Fruit fly (Drosophila melanogaster) Kc167 (cell line): ENCODE measurements around the gene CG8562.

ENCODE experiments used
- Myc ChIP-seq: fragments of >200 bp; optimal IDR thresholded peaks from 2 replicates; lab custom pipeline; 2017; ENCODE audit warnings: missing external identifiers
- Sin3A ChIP-seq: fragments of >200 bp; optimal IDR thresholded peaks from 2 replicates; lab custom pipeline; 2018; ENCODE audit warnings: missing external identifiers
- h ChIP-seq: fragments of >200 bp; optimal IDR thresholded peaks from 3 replicates; lab custom pipeline; 2018; ENCODE audit warnings: missing external identifiers
- insv ChIP-seq: fragments of >200 bp; optimal IDR thresholded peaks from 3 replicates; lab custom pipeline; 2018; ENCODE audit warnings: missing external identifiers
- psq ChIP-seq: fragments of >200 bp; optimal IDR thresholded peaks from 2 replicates; lab custom pipeline; 2017; ENCODE audit warnings: missing external identifiers
- ttk ChIP-seq: sonication (Bioruptor generic); optimal IDR thresholded peaks from 2 replicates; lab custom pipeline; 2017; ENCODE audit warnings: missing external identifiers

The CG8562 gene

dm6 chr3L:7370231-7370882, 27.7 kb upstream of the CG8562 start:
- TF ChIP-seq ttk (lab: Kevin White, UChicago) (no peak), psq (no peak), Myc (lab: Kevin White, UChicago) (no peak), h (lab: Kevin White, UChicago) (no peak), Sin3A (no peak), insv (lab: Kevin White, UChicago) (no peak)

dm6 chr3L:7371290-7371689, 26.8 kb upstream of the CG8562 start:
- TF ChIP-seq insv (lab: Kevin White, UChicago) (no peak), h (lab: Kevin White, UChicago) (no peak), psq (no peak), ttk (lab: Kevin White, UChicago) (no peak), Sin3A (no peak), Myc (lab: Kevin White, UChicago) (no peak)

DNA sequence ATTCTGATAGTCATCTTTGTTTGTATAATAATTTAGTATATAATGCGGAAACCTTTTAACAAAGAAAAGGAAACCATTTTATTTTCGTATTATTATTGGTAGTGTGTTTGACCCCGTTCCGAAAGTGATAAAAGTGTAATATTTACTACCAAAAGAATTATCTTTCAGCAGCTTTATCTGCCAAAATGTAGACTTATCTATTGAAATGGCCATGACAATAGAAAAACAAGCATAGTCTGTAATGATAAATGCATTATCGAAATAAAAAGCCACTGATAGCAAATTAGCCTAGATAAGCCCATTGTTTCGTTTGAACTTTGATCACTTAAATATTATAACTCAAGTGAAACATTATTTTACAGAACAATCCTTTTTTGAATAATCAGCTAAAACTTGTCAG, 21.9 kb upstream of the CG8562 start:
- no peak for TF ChIP-seq Sin3A
- TF ChIP-seq Myc (lab: Kevin White, UChicago): no peak
- TF ChIP-seq h (lab: Kevin White, UChicago): no peak
- TF ChIP-seq ttk (lab: Kevin White, UChicago): no peak
- TF ChIP-seq insv (lab: Kevin White, UChicago): no peak
- TF ChIP-seq psq: no peak

DNA sequence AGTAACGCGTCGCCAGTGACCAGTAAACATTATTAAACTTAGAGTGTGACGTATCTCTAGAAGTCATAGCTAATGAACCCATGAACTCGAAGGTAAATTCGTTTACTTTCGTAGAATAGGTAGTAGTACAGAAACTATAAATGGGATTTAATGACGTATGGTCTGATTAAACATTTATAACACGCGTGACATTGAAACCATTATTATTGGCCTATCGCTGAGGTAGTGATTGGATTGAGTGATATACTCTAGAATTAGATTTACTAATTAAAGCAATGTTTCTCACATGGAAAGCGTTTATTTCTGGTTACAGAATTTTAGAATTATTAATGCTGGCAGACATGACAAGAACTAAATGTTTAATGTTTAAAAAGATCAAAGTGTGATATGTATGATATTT, 21.3 kb upstream of the CG8562 start:
- TF ChIP-seq psq (no peak), insv (lab: Kevin White, UChicago) (no peak), Sin3A (no peak), ttk (lab: Kevin White, UChicago) (no peak), h (lab: Kevin White, UChicago) (no peak), Myc (lab: Kevin White, UChicago) (no peak)

DNA sequence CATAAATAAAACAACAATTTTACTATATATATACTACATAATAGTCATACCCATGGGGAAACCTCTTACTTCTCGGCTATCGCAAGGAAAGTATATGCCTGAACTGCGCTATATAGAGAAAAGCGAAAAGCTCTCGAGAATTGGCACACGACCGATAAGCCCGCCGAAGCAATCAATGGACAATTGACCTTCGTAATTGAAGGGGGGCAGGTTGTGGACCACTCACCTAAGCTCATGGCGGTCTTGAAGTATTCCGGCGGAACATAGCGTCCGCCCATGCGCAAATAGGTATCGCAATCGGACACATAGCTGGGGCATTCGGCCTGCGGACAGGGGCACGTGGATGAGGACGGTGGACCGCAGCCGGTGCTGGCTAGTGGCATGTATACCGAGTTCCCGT, 17.7 kb upstream of the CG8562 start:
- TF ChIP-seq h (lab: Kevin White, UChicago) (no peak), psq (no peak), insv (lab: Kevin White, UChicago) (no peak), Sin3A (no peak), Myc (lab: Kevin White, UChicago) (no peak), ttk (lab: Kevin White, UChicago) (no peak)

DNA sequence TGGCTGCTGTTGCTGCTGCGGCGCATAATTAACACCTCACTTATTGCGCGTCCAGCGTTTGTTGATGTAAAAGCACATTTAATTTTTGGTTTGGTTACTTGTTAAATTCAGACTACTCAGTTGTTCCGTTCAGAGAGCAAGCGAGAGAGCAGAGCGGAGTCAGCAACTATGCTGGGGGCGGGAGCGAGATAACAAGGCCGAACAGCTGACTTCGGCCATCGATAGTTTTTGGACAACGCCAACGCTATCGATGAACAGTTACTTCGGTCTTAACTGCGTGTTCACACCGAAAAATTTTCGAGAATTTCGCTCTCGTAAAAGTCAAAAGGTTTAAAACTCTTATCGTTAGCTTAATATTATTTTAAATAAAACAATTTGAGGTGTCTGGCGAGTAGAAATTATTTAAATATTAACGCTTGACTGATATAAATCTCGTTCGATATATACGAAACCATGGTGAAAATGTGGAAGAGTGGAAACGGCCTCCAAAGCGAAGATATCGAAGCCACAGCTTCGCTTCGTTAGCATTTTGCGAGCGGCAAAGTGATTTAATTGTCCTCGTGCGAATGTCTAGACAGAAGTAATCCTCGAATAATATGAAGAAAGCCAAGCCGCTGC, 16.6 kb upstream of the CG8562 start, which contains the start of the genes SMSr and smid:
Gene SMSr, minus strand, starts transcription at position 116 of the 618 bp plus-strand sequence.
Gene smid, plus strand, starts transcription at position 256 of the 618 bp plus-strand sequence.
- TF ChIP-seq Myc (lab: Kevin White, UChicago) (no peak), psq (no peak), insv (lab: Kevin White, UChicago) (no peak), ttk (lab: Kevin White, UChicago) (no peak), Sin3A (no peak), h (lab: Kevin White, UChicago) (no peak)

DNA sequence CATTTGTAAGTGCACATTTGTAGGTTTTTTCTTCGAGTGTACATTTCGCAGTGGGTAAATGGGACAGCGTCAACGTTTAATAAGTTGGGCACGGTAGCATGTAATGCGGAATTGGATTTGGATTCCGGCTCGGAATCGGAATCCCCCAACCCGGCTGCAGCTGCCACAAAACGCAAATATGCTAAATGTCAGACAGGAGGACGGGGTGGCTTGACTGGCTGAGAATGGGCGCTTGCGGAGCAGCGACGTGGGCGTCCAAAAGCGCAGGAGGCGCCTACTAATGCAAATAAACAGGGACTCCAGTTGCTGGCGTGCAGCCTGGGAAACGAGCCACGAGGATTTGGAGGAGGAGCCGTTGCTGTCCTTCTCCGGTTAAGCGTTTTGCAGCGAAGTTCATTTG, 10.3 kb upstream of the CG8562 start, which contains the start of gene CG8564:
Gene CG8564, minus strand, starts transcription at position 101 of the 400 bp plus-strand sequence.
- no peak for TF ChIP-seq psq
- no peak for TF ChIP-seq Myc (lab: Kevin White, UChicago)
- TF ChIP-seq h (lab: Kevin White, UChicago): no peak
- no peak for TF ChIP-seq ttk (lab: Kevin White, UChicago)
- no peak for TF ChIP-seq insv (lab: Kevin White, UChicago)
- no peak for TF ChIP-seq Sin3A

DNA sequence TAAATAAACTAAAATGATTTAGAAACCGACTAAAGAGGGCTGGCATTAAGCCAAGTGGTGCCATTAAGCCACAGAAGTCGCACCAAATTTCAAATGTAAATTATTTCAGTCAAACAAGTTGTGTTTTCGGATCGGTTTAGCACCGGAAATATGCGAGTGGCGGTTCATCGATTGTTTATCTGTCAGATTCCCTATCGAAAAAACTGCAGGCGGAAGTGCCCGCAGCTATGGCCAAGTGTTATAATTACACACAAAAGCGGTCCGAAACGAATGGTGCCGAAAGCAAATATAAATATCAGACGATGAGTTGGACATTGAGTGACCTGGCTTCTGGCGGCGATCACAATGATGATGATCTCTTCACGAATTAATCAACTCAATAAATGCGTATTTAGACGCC, 8.1 kb upstream of the CG8562 start:
- TF ChIP-seq Myc (lab: Kevin White, UChicago): no peak
- no peak for TF ChIP-seq insv (lab: Kevin White, UChicago)
- TF ChIP-seq h (lab: Kevin White, UChicago): no peak
- TF ChIP-seq ttk (lab: Kevin White, UChicago): no peak
- TF ChIP-seq Sin3A: no peak
- TF ChIP-seq psq: no peak

DNA sequence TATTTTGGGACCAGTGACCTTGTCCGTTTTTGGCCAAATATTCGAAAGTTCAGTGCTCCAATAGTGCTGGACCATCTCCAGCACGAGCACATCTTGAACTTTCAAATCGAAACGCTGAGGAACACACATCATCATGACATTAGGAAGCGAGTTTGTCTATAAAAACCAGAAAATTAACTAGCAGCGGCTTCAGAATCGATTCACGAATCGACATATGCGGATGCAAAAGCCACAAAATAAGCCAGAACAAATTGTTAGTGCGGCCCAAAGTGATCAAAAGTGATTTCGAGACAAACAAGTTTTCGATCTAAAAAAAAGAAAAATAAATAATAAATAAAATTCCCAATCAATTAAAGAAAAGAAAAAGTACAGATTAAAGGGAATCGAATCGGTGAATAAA, 7.6 kb upstream of the CG8562 start, which contains the start of gene CG8563:
Gene CG8563, plus strand, starts transcription at position 301 of the 400 bp plus-strand sequence.
- TF ChIP-seq insv (lab: Kevin White, UChicago) (no peak), Myc (lab: Kevin White, UChicago) (no peak), h (lab: Kevin White, UChicago) (no peak), psq (no peak), Sin3A (no peak), ttk (lab: Kevin White, UChicago) (no peak)

DNA sequence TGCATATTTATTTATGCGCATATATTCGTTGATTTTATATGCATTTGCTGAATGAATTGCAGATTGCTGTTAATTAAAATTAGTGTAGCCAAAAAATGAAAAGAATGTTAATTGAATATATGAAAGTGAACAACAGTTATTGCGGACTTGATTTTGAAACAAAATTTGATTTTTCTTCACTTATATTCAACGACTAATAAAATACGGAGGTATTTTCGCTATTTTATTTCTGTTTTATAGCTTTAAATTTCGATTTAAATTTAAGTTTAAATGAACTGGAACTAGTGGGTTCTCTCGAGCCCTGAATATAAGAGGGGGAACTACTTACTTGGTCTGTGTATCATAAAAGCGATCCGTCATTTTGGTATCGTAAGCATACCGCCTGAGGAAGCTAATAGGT, 2.0 kb upstream of the CG8562 start, which contains the start of gene CG32379:
Gene CG32379, plus strand, starts transcription at position 301 of the 400 bp plus-strand sequence.
- TF ChIP-seq insv (lab: Kevin White, UChicago): no peak
- TF ChIP-seq Sin3A: no peak
- no peak for TF ChIP-seq ttk (lab: Kevin White, UChicago)
- TF ChIP-seq psq: no peak
- no peak for TF ChIP-seq Myc (lab: Kevin White, UChicago)
- TF ChIP-seq h (lab: Kevin White, UChicago): no peak

- no peak for TF ChIP-seq psq
- TF ChIP-seq Sin3A: no peak
- TF ChIP-seq h (lab: Kevin White, UChicago): no peak
- no peak for TF ChIP-seq Myc (lab: Kevin White, UChicago)
- no peak for TF ChIP-seq insv (lab: Kevin White, UChicago)
- TF ChIP-seq ttk (lab: Kevin White, UChicago): no peak
Observed at dm6 chr3L:7399770-7400169, 1.7 kb downstream of the CG8562 start, which contains the start of gene CG18417. Gene CG18417, plus strand, starts transcription at chr3L:7400070.

DNA sequence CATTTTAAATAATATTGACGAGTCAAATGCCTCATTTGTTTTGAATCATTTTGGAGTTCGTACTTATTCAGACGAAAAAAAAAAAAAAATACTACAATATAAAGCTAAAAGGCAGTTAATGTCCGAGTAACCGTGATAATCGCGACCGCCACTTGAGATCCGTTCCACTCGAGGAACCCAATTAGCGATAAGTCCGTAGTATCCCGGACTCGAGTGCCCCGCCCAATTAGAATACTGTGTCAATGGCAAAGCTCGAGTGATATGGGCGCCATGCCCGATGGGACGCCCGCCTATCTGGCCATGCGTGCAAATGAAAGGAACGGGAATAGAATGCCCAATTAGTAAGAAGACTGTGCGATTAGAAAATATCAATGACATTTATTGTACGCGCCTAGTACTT, 3.9 kb downstream of the CG8562 start:
- no peak for TF ChIP-seq insv (lab: Kevin White, UChicago)
- no peak for TF ChIP-seq Myc (lab: Kevin White, UChicago)
